Fruit fly (Drosophila melanogaster): ENCODE results near the gene CG12278.

CG12278 gene

DNA sequence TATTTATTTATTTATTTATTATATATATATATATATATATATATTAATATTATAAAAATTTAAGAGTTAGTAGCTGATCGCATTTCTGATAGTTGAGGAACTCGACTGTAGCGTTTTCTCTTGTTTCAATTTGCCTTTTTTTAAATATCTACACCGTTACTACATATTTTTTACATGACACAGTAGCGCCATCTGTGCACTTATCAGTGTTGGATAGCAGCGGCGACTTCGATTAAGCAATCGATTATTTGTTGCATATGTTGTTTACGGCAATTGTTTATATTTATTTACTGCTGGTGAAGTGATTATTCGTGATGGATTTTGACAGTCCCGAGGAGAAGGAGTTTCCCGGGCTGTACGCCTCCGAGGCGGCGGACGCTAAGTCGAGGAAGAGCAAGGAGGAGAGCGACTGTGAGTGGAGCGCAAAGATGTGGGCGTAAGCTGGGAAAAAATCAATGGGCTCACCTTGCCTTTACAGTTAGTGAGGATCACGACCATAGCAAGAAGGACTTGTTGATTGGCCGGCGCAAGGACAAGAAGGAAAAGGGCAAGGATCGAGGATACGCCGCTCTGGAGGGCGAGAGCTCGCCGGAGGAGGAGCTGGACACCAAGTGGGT, 26.3 kb upstream of the CG12278 start, which contains the start of gene Rlip (continued):
- TF ChIP-seq CG32772 (GFP tag; IDR thresholded peaks at IDR 0.05) (no peak), h (optimal IDR thresholded peaks at IDR 0.05) (no peak), croc (GFP tag; conservative IDR thresholded peaks at IDR 0.05) (0 out of 3 replicates have a peak, but pooled peaks have one; percentile 14), pho (GFP tag; optimal IDR thresholded peaks at IDR 0.05) (peak; percentile 42), phol (tag; optimal IDR thresholded peaks at IDR 0.05) (no peak), Dek (tag; optimal IDR thresholded peaks at IDR 0.05) (peak; percentile 14), vnd (GFP tag; IDR thresholded peaks at IDR 0.05; ENCODE audit: partially characterized antibody) (no peak), Gsc (GFP tag; IDR thresholded peaks at IDR 0.05) (no peak), CG17912 (GFP tag; optimal IDR thresholded peaks at IDR 0.05) (no peak), Drgx (GFP tag; IDR thresholded peaks at IDR 0.05) (peak; percentile 33; the same call in 1 of the 2 replicates), pzg (GFP tag; optimal IDR thresholded peaks at IDR 0.05) (peak; percentile 77), GATAe (GFP tag; conservative IDR thresholded peaks at IDR 0.05) (no peak), ase (GFP tag; IDR thresholded peaks at IDR 0.05) (peak; percentile 38; the same call in 2 of the 3 replicates), CG30431 (GFP tag; optimal IDR thresholded peaks at IDR 0.05) (no peak), amos (GFP tag; IDR thresholded peaks at IDR 0.05; ENCODE audit: partially characterized antibody) (peak; percentile 77), pb (GFP tag; optimal IDR thresholded peaks at IDR 0.05) (no peak), hb (GFP tag; IDR thresholded peaks at IDR 0.05; ENCODE audit: partially characterized antibody) (no peak), pfk (GFP tag; optimal IDR thresholded peaks at IDR 0.05) (no peak), Blimp-1 (GFP tag; optimal IDR thresholded peaks at IDR 0.05) (no peak), tio (GFP tag; optimal IDR thresholded peaks at IDR 0.05) (no peak), ac (GFP tag; optimal IDR thresholded peaks at IDR 0.05) (no peak), CG14965 (GFP tag; optimal IDR thresholded peaks at IDR 0.05; ENCODE audit: borderline replicate concordance) (no peak), CG13624 (GFP tag; optimal IDR thresholded peaks at IDR 0.05) (peak; percentile 72), Hr51 (GFP tag; optimal IDR thresholded peaks at IDR 0.05) (no peak), az2 (GFP tag; optimal IDR thresholded peaks at IDR 0.05) (no peak), Scr (GFP tag; IDR thresholded peaks at IDR 0.05; ENCODE audit: partially characterized antibody) (peak; percentile 62), CG10147 (GFP tag; optimal IDR thresholded peaks at IDR 0.05) (no peak), Pdp1 (GFP tag; optimal IDR thresholded peaks at IDR 0.05) (peak; percentile 59 to 96), ash1 (GFP tag; optimal IDR thresholded peaks at IDR 0.05) (peak; percentile 12), BEAF-32 (GFP tag; optimal IDR thresholded peaks at IDR 0.05) (peak; percentile 46), Opbp (GFP tag; IDR thresholded peaks at IDR 0.05; ENCODE audit: partially characterized antibody) (peak; percentile 58; the same call in 2 of the 3 replicates), ind (GFP tag; optimal IDR thresholded peaks at IDR 0.05) (peak; percentile 41), disco-r (GFP tag; optimal IDR thresholded peaks at IDR 0.05) (peak; percentile 1), CG4404 (GFP tag; IDR thresholded peaks at IDR 0.05) (no peak), Dip2 (GFP tag; IDR thresholded peaks at IDR 0.05) (no peak), dati (GFP tag; IDR thresholded peaks at IDR 0.05) (no peak), B-H2 (GFP tag; optimal IDR thresholded peaks at IDR 0.05) (peak; percentile 49), insv (GFP tag; optimal IDR thresholded peaks at IDR 0.05) (no peak), twi (tag; optimal IDR thresholded peaks at IDR 0.05) (peak; percentile 21), Meics (GFP tag; optimal IDR thresholded peaks at IDR 0.05) (peak; percentile 19), unpg (GFP tag; optimal IDR thresholded peaks at IDR 0.05) (no peak), odd (GFP tag; optimal IDR thresholded peaks at IDR 0.05) (no peak), CTCF (GFP tag; optimal IDR thresholded peaks at IDR 0.05) (peak; percentile 97), CG8290 (GFP tag; optimal IDR thresholded peaks at IDR 0.05) (peak; percentile 58), CG8290 (tag; optimal IDR thresholded peaks at IDR 0.05) (peak in 1 of 2 experiments; percentile 65), CG1792 (GFP tag; optimal IDR thresholded peaks at IDR 0.05) (peak; percentile 49), Awh (GFP tag; IDR thresholded peaks at IDR 0.05) (no peak), unc-4 (GFP tag; IDR thresholded peaks at IDR 0.05; ENCODE audit: partially characterized antibody) (peak; percentile 49), CG4730 (GFP tag; IDR thresholded peaks at IDR 0.05) (no peak), CG10431 (GFP tag; optimal IDR thresholded peaks at IDR 0.05) (no peak)
